Worm (Caenorhabditis elegans): ENCODE measurements around the gene clh-3.

DNA sequence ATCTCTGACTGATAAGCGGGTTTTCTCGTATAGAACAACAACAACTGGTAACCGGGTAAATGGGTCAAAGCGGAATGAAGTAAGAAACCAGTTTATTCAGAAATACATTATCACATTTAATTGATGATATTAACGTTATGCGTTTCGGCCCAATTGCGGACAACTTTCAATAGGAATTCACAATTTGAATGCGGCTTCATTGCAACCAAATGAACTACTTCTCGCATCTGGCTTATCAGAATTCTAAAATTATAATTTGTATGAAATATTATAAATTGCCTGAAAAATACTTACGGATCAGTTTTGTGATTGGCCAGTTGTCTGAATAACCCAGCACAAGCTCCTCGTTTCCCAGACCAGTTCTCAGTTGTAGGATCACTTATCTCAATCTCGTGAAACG is 57.0 kb downstream of the clh-3 start, which contains the start of gene col-36:
- TF ChIP-seq F49E8.2 (tag; optimal IDR thresholded peaks at IDR 0.05; ENCODE audit: insufficient read depth) (no peak), unc-62 (GFP tag; optimal IDR thresholded peaks at IDR 0.05) (no peak), egl-18 (GFP tag; IDR thresholded peaks at IDR 0.05) (no peak), egl-44 (GFP tag; IDR thresholded peaks at IDR 0.05) (no peak), nfya-1 (tag; optimal IDR thresholded peaks at IDR 0.05; ENCODE audit: borderline replicate concordance, insufficient read depth) (no peak)
